Fruit fly (Drosophila melanogaster) whole organism: ENCODE results near the gene CG33111.

Experiments
- CG8478 ChIP-seq: fragments of >200 bp; optimal IDR thresholded peaks from 2 replicates; lab custom pipeline; 2018; ENCODE audit warnings: inconsistent platforms
- Dll ChIP-seq: fragments of >200 bp; optimal IDR thresholded peaks from 2 replicates; lab custom pipeline; 2017
- EcR ChIP-seq, 2 experiments: fragments of >200 bp; optimal IDR thresholded peaks; 2 replicates each; lab custom pipeline; 2017; ENCODE audit warnings: missing biosample characterization in 2 of 2, missing genetic modification characterization in 2 of 2, missing genetic modification reagents in 2 of 2
- pan ChIP-seq: fragments of >200 bp; optimal IDR thresholded peaks from 2 replicates; lab custom pipeline; 2017
- psq ChIP-seq: fragments of >200 bp; optimal IDR thresholded peaks from 2 replicates; lab custom pipeline; 2017
- usp ChIP-seq: fragments of >200 bp; optimal IDR thresholded peaks from 2 replicates; lab custom pipeline; 2017; ENCODE audit warnings: missing biosample characterization, missing genetic modification characterization, mixed read lengths

DNA sequence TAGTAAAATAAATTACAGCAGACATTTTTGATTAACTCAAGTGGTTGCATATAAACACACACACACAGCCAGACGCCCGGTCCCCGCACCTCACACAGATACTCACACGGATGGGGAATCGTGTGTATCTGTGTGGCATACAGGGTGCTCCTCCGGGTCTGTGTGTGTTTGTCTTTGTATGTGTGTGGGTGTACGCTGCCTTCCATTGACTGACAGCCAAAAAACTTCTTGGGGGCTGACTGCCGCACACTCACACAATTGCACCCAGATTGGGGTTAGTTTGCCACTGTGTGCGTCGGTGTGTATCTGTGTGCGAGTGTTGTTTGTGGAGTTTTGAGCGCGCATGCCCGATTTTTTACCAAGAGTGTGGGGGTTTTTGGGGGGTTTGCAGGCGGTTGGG, 27.1 kb upstream of the CG33111 start:
- TF ChIP-seq psq (lab: Kevin White, UChicago) (no peak), pan (lab: Kevin White, UChicago) (no peak), CG8478 (no peak), usp (GFP tag; lab: Kevin White, UChicago) (no peak), EcR (GFP tag; optimal IDR thresholded peaks at IDR 0.05; lab: Kevin White, UChicago) (no peak), Dll (lab: Kevin White, UChicago) (no peak)
